Worm (Caenorhabditis elegans): ENCODE measurements around the gene srb-5.
A peak's percentile ranks its signal among the peaks of the same experiment; 100 is the strongest.

The srb-5 gene

ce11 chrII:5200987-5201582 is 37.9 kb upstream of the srb-5 start (continued):
- TF ChIP-seq efl-1 (optimal IDR thresholded peaks at IDR 0.05): peak; percentile 49 to 50
- TF ChIP-seq efl-1 (GFP tag; optimal IDR thresholded peaks at IDR 0.05 in 1 of 2): peak; percentile 14 to 90
- peak in 1 of 3 experiments; percentile 20 for TF ChIP-seq ceh-82 (tag; optimal IDR thresholded peaks at IDR 0.05)
- no peak for TF ChIP-seq aly-2 (tag; optimal IDR thresholded peaks at IDR 0.05)
- TF ChIP-seq ceh-90 (tag; optimal IDR thresholded peaks at IDR 0.05): no peak
- TF ChIP-seq mef-2 (tag; optimal IDR thresholded peaks at IDR 0.05): no peak
- TF ChIP-seq unc-130 (tag; optimal IDR thresholded peaks at IDR 0.05): no peak
- no peak for TF ChIP-seq zag-1 (tag; optimal IDR thresholded peaks at IDR 0.05)
- peak; percentile 63 for TF ChIP-seq dsc-1 (tag; optimal IDR thresholded peaks at IDR 0.05)
- no peak for TF ChIP-seq hlh-17 (GFP tag; optimal IDR thresholded peaks at IDR 0.05; ENCODE audit: borderline replicate concordance)
- TF ChIP-seq ces-1 (GFP tag; optimal IDR thresholded peaks at IDR 0.05): no peak
- no peak for TF ChIP-seq pax-3 (tag; optimal IDR thresholded peaks at IDR 0.05)

- peak; percentile 44 for TF ChIP-seq nhr-71 (tag; optimal IDR thresholded peaks at IDR 0.05)
- peak; percentile 96 for TF ChIP-seq snpc-4 (tag; optimal IDR thresholded peaks at IDR 0.05)
- peak; percentile 27 for TF ChIP-seq nhr-85 (tag)
- TF ChIP-seq swsn-7 (tag; optimal IDR thresholded peaks at IDR 0.05): peak; percentile 12
- TF ChIP-seq rnt-1 (tag; optimal IDR thresholded peaks at IDR 0.05): peak; percentile 39
- peak; percentile 62 for TF ChIP-seq nhr-19 (GFP tag; conservative IDR thresholded peaks at IDR 0.05)
- peak in 1 of 2 experiments; percentile 25 for TF ChIP-seq efl-1 (optimal IDR thresholded peaks at IDR 0.05)
- TF ChIP-seq efl-1 (GFP tag; optimal IDR thresholded peaks at IDR 0.05 in 1 of 2): peak in 1 of 2 experiments; percentile 14
These were observed 37.0 kb upstream of the srb-5 start for ce11 chrII:5200205-5200604.

- TF ChIP-seq zag-1 (tag; optimal IDR thresholded peaks at IDR 0.05) (no peak), nhr-84 (tag; optimal IDR thresholded peaks at IDR 0.05) (no peak), nhr-11 (tag; optimal IDR thresholded peaks at IDR 0.05) (no peak), pax-3 (tag; optimal IDR thresholded peaks at IDR 0.05) (no peak), hlh-17 (GFP tag; optimal IDR thresholded peaks at IDR 0.05; ENCODE audit: borderline replicate concordance) (no peak), ama-1 (optimal IDR thresholded peaks at IDR 0.05) (no peak), nhr-77 (tag; optimal IDR thresholded peaks at IDR 0.05) (no peak), nhr-85 (tag) (no peak), ceh-88 (GFP tag; IDR thresholded peaks at IDR 0.05) (no peak), mep-1 (tag; optimal IDR thresholded peaks at IDR 0.05) (no peak), unc-86 (tag; optimal IDR thresholded peaks at IDR 0.05) (no peak)
These were observed 36.3 kb upstream of the srb-5 start, which contains the start of gene msp-50 for ce11 chrII:5199497-5199896. Gene msp-50 (plus strand): TSS chrII:5199797.

DNA sequence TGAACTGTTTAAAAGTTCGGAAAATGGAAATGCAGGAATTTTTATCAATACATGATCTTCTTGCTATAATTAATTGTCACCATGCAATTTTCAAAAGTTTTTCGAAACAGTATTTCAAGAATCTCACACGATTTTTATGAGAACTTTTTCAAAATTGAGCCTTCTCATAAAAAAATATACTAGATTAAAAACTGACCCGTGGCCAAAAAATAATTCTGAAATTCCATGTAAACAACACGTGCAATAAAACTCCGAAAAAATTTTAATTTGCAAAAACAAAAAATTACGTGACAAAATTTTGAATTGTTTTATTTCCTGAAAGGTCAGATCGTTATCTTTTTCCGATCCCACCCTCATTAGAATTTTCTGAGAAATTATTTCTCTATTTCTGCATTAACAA is 32.3 kb upstream of the srb-5 start, which contains the start of gene C34F11.5:
Gene C34F11.5 (plus strand): TSS at position 301 of the 400 bp plus-strand sequence.
- TF ChIP-seq zag-1 (tag; optimal IDR thresholded peaks at IDR 0.05) (no peak), blmp-1 (tag; optimal IDR thresholded peaks at IDR 0.05) (no peak)

DNA sequence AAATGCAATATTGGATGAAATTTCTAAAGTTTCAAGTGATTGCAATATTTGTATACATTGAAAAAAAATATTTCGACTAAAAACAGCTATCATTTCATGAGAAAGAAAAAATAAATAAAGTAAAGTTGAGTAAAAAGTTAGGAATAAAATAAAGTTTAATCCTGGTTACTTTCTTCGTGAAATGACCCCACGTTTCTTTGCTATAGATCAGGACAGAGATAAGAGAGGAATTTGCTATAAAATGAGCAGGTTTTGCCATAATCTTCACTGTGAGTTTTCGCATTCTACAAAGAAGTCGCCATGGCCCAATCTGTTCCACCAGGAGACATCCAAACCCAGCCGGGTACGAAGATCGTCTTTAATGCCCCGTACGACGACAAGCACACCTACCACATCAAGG is 30.9 kb upstream of the srb-5 start, which contains the start of gene msp-49:
Gene msp-49 (plus strand): TSS at position 301 of the 400 bp plus-strand sequence.
- TF ChIP-seq pag-3 (tag; optimal IDR thresholded peaks at IDR 0.05; ENCODE audit: borderline replicate concordance, insufficient read depth): no peak
- no peak for TF ChIP-seq mdl-1 (tag; optimal IDR thresholded peaks at IDR 0.05)
- no peak for TF ChIP-seq tbx-2 (tag; optimal IDR thresholded peaks at IDR 0.05)

- TF ChIP-seq jun-1 (tag; optimal IDR thresholded peaks at IDR 0.05) (peak; percentile 25), efl-1 (optimal IDR thresholded peaks at IDR 0.05) (no peak), efl-1 (GFP tag; optimal IDR thresholded peaks at IDR 0.05 in 1 of 2) (peak in 1 of 2 experiments; percentile 70), hpl-2 (GFP tag; optimal IDR thresholded peaks at IDR 0.05) (no peak), mef-2 (tag; optimal IDR thresholded peaks at IDR 0.05) (no peak), ceh-82 (tag; optimal IDR thresholded peaks at IDR 0.05) (no peak), nhr-47 (tag; optimal IDR thresholded peaks at IDR 0.05) (no peak), irx-1 (tag; optimal IDR thresholded peaks at IDR 0.05) (no peak), C04F5.9 (tag; optimal IDR thresholded peaks at IDR 0.05) (no peak), lin-35 (GFP tag; optimal IDR thresholded peaks at IDR 0.05) (peak in 1 of 2 experiments; percentile 22), elt-2 (tag; optimal IDR thresholded peaks at IDR 0.05) (peak; percentile 96)
These were observed 28.6 kb upstream of the srb-5 start for ce11 chrII:5191766-5192165.

Data from whole organism, L1 larva.